Worm (Caenorhabditis elegans) whole organism, early embryonic: ENCODE results near the gene slo-2.

Source experiments
- B0310.2 ChIP-seq: sonication (generic microtip); optimal IDR thresholded peaks from 2 replicates; lab custom pipeline; 2016; ENCODE audit warnings: mild to moderate bottlenecking, missing genetic modification characterization, missing compliant biosample characterization
- F13C5.2 ChIP-seq: sonication (generic microtip); optimal IDR thresholded peaks from 2 replicates; lab custom pipeline; 2017; ENCODE audit warnings: mild to moderate bottlenecking, missing genetic modification characterization, inconsistent platforms, missing compliant biosample characterization
- aly-1 ChIP-seq: sonication (generic microtip); optimal IDR thresholded peaks from 2 replicates; lab custom pipeline; 2016; ENCODE audit warnings: missing genetic modification characterization, missing compliant biosample characterization
- ama-1 ChIP-seq: fragments of 150-350 bp; optimal IDR thresholded peaks from 2 replicates; lab custom pipeline; 2014
- ceh-13 ChIP-seq: fragments of 200-800 bp; sonication (Bioruptor generic); optimal IDR thresholded peaks from 2 replicates; lab custom pipeline; 2018; ENCODE audit warnings: mild to moderate bottlenecking, missing genetic modification characterization, missing compliant biosample characterization
- ceh-36 ChIP-seq: sonication (generic microtip); optimal IDR thresholded peaks from 2 replicates; lab custom pipeline; 2016; ENCODE audit warnings: missing genetic modification characterization, inconsistent platforms, missing compliant biosample characterization
- ets-7 ChIP-seq: sonication (generic microtip); optimal IDR thresholded peaks from 2 replicates; lab custom pipeline; 2016; ENCODE audit warnings: missing genotype, missing genetic modification characterization, missing compliant biosample characterization
- flt-1 ChIP-seq: fragments of 200-800 bp; sonication (Bioruptor generic); IDR thresholded peaks from 2 replicates; pipeline ENCODE4 v1.3.6; 2022; ENCODE audit warnings: missing genetic modification characterization, missing compliant biosample characterization
- hmbx-1 ChIP-seq: sonication (generic microtip); optimal IDR thresholded peaks from 2 replicates; lab custom pipeline; 2016; ENCODE audit warnings: mild to moderate bottlenecking, missing genetic modification characterization, missing compliant biosample characterization
- hmg-4 ChIP-seq: fragments of 200-800 bp; sonication (Bioruptor generic); optimal IDR thresholded peaks from 2 replicates; lab custom pipeline; 2018; ENCODE audit warnings: mild to moderate bottlenecking, missing genetic modification characterization, missing compliant biosample characterization
- hnd-1 ChIP-seq: sonication (generic microtip); optimal IDR thresholded peaks from 2 replicates; lab custom pipeline; 2016; ENCODE audit warnings: missing genetic modification characterization, missing compliant biosample characterization
- pes-1 ChIP-seq: fragments of 200-800 bp; sonication (Bioruptor generic); IDR thresholded peaks from 2 replicates; pipeline ENCODE4 v1.3.6; 2022; ENCODE audit warnings: missing genetic modification reagents, missing genetic modification characterization, missing compliant biosample characterization
- scrt-1 ChIP-seq: fragments of 200-800 bp; sonication (Bioruptor generic); IDR thresholded peaks from 2 replicates; pipeline ENCODE4 v1.3.6; 2022; ENCODE audit warnings: missing genetic modification characterization, missing compliant biosample characterization
- sea-1 ChIP-seq: fragments of 200-800 bp; sonication (Bioruptor generic); conservative IDR thresholded peaks from 2 replicates; pipeline ENCODE4 v1.3.6; 2022; ENCODE audit warnings: missing genetic modification characterization, missing compliant biosample characterization
- tbx-11 ChIP-seq: fragments of 200-800 bp; sonication (Bioruptor generic); IDR thresholded peaks from 2 replicates; pipeline ENCODE4 v1.3.6; 2022; ENCODE audit warnings: missing genetic modification characterization, missing compliant biosample characterization
- tbx-37 ChIP-seq: fragments of 200-800 bp; sonication (Bioruptor generic); conservative IDR thresholded peaks from 2 replicates; pipeline ENCODE4 v1.3.6; 2022; ENCODE audit warnings: missing genetic modification reagents, missing genetic modification characterization, missing compliant biosample characterization
- tra-4 ChIP-seq: sonication (generic microtip); optimal IDR thresholded peaks from 2 replicates; lab custom pipeline; 2017; ENCODE audit warnings: missing genetic modification characterization, missing compliant biosample characterization

The slo-2 gene

DNA sequence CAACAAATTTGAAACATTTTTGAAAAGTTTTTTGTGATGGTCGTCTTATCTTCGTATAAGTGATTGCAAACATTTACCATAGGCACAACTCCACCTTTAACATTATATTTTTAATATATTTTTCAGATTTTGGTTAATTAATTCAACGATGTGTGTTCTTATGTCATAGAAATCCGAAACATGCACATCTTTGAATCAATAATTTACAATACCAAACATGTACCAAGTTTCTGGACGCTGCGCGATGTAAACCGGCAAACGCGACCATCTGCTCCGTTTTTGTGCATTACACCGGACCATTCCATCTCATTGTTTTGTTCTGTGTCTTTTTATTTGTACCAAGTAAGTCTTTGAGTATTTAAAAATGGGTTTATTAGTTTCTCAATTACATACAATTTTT lies 48.2 kb downstream of the slo-2 start, which contains the start of gene pgp-4:
pgp-4 (plus strand) TSS at position 301 of the 400 bp plus-strand sequence.
- TF ChIP-seq pes-1 (GFP tag; lab: Robert Waterston, UW), result no peak
- no peak for TF ChIP-seq B0310.2 (tag; lab: Kevin White, UChicago)
- TF ChIP-seq flt-1 (GFP tag; lab: Robert Waterston, UW), result no peak
- TF ChIP-seq F13C5.2 (tag; lab: Kevin White, UChicago), result no peak
- TF ChIP-seq sea-1 (GFP tag; lab: Robert Waterston, UW), result no peak
- TF ChIP-seq hmg-4 (GFP tag; lab: Kevin White, UChicago), result no peak
- TF ChIP-seq ama-1 (lab: Kevin White, UChicago), result no peak
- no peak for TF ChIP-seq scrt-1
- no peak for TF ChIP-seq hmbx-1 (tag; lab: Kevin White, UChicago)
- no peak for TF ChIP-seq tbx-11 (GFP tag; lab: Robert Waterston, UW)

DNA sequence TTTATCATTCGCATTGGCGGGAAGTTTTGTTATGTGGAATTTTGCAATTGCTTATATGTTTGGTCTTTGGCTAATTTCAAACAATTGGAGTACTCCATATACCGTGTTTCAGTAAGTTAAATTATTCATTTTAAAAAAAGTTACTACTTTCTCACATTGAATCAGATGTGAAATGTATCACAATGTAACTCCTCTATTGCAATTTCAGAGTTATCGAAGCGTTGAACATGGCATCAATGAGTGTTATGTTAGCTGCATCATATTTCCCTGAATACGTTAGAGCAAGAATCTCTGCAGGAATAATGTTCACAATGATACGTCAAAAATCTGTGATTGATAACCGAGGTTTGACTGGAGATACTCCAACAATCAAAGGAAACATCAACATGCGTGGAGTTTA lies 49.9 kb downstream of the slo-2 start:
- no peak for TF ChIP-seq ets-7 (tag; lab: Kevin White, UChicago)
- no peak for TF ChIP-seq pes-1 (GFP tag; lab: Robert Waterston, UW)

DNA sequence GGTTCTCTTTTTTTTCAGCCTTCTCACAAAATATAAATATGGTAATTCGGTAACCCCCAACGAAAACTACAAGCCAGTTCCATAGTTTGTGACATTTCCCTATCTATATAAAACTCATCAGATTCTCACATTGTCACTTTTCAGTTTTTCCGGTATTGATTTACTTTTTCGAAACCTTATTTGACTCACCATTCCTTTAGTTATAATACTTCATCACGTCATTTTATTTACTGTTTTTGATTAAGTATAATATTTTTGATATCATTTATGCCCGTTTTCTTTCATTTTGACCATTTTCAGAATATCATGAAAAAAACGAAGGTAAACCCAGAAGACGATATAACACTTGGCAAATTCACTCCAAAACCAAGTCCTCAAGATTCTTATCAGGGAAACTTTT lies 53.9 kb downstream of the slo-2 start, which contains the start of gene pgp-3:
pgp-3 (plus strand) TSS at position 301 of the 400 bp plus-strand sequence.
- no peak for TF ChIP-seq tbx-11 (GFP tag; lab: Robert Waterston, UW)
- TF ChIP-seq F13C5.2 (tag; lab: Kevin White, UChicago), result no peak
- no peak for TF ChIP-seq hnd-1 (tag; lab: Kevin White, UChicago)
- TF ChIP-seq aly-1 (tag; lab: Kevin White, UChicago), result no peak

DNA sequence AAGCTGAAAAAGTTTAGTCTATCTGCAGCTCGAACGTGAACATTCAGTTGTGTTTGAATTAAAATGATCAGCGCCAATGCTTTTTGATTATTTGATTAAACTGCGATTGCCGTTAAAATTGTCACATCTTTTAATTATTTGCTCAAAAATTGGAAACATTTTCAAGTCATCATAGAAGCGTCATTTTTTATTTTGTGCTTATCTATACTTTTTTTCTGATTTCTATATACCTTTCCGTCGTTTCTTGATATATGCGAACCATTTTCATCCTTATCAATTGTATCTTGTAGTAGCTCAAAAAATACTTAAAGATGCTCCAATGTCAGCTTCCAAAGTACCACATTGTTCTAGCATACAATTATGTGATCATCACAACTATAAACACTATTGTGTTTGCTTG lies 54.4 kb downstream of the slo-2 start:
- TF ChIP-seq F13C5.2 (tag; lab: Kevin White, UChicago) (no peak), flt-1 (GFP tag; lab: Robert Waterston, UW) (no peak), hmg-4 (GFP tag; lab: Kevin White, UChicago) (no peak), tbx-11 (GFP tag; lab: Robert Waterston, UW) (no peak), ceh-13 (GFP tag; lab: Kevin White, UChicago) (no peak), aly-1 (tag; lab: Kevin White, UChicago) (no peak), ama-1 (lab: Kevin White, UChicago) (no peak), hnd-1 (tag; lab: Kevin White, UChicago) (no peak), hmbx-1 (tag; lab: Kevin White, UChicago) (no peak), B0310.2 (tag; lab: Kevin White, UChicago) (no peak), pes-1 (GFP tag; lab: Robert Waterston, UW) (no peak), tbx-37 (GFP tag; lab: Robert Waterston, UW) (no peak), tra-4 (no peak), ets-7 (tag; lab: Kevin White, UChicago) (no peak), ceh-36 (tag; lab: Kevin White, UChicago) (no peak), scrt-1 (no peak), sea-1 (GFP tag; lab: Robert Waterston, UW) (no peak)

DNA sequence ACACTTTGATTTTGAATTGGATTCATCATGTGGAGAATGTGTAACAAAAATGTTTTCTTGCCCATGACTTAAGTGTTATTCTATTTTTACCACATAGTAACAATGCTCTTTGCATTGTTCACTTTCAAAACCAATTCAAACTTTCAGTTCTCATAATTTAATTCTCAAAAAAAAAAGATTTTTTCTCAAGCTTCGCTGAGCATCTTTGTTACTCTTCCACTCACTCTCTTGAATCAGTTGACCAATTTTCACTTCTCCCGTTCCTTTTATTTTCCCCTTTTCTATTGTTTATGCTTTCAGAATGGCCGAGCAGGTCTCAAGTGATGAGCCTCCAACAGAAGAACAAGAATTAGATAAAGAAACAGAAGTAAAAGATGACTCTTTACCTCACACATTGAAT lies 59.6 kb downstream of the slo-2 start, which contains the start of gene oct-2:
oct-2 (plus strand) TSS at position 301 of the 400 bp plus-strand sequence.
- TF ChIP-seq tbx-37 (GFP tag; lab: Robert Waterston, UW), result no peak
- no peak for TF ChIP-seq tbx-11 (GFP tag; lab: Robert Waterston, UW)
- no peak for TF ChIP-seq aly-1 (tag; lab: Kevin White, UChicago)
- TF ChIP-seq ets-7 (tag; lab: Kevin White, UChicago), result no peak
- no peak for TF ChIP-seq sea-1 (GFP tag; lab: Robert Waterston, UW)
- no peak for TF ChIP-seq ceh-13 (GFP tag; lab: Kevin White, UChicago)
- no peak for TF ChIP-seq hmg-4 (GFP tag; lab: Kevin White, UChicago)
- no peak for TF ChIP-seq hmbx-1 (tag; lab: Kevin White, UChicago)
- no peak for TF ChIP-seq B0310.2 (tag; lab: Kevin White, UChicago)
- no peak for TF ChIP-seq hnd-1 (tag; lab: Kevin White, UChicago)
- TF ChIP-seq ama-1 (lab: Kevin White, UChicago), result no peak
- TF ChIP-seq tra-4, result no peak
- TF ChIP-seq flt-1 (GFP tag; lab: Robert Waterston, UW), result no peak

DNA sequence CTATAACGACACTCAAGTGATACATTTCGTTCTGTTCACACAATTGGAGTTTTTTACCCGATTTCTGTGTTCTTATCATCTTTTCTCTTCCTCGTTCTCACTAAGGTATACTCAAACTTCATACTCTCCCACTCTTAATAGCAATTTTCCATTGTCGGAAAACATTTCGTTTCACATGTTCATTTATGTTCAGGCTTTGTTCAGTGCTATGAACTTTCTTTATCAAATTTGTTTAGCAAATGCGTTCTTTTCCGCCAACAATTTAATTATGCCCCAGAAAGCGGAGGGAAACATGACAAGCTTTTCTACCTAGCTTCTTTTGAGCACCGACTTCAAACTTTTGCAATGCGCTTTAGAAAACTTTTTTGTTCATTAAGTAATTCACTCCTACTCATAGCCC lies 60.3 kb downstream of the slo-2 start:
- TF ChIP-seq tbx-37 (GFP tag; lab: Robert Waterston, UW), result no peak
- no peak for TF ChIP-seq ets-7 (tag; lab: Kevin White, UChicago)
- no peak for TF ChIP-seq hmg-4 (GFP tag; lab: Kevin White, UChicago)
- no peak for TF ChIP-seq hnd-1 (tag; lab: Kevin White, UChicago)
- TF ChIP-seq tbx-11 (GFP tag; lab: Robert Waterston, UW), result no peak

DNA sequence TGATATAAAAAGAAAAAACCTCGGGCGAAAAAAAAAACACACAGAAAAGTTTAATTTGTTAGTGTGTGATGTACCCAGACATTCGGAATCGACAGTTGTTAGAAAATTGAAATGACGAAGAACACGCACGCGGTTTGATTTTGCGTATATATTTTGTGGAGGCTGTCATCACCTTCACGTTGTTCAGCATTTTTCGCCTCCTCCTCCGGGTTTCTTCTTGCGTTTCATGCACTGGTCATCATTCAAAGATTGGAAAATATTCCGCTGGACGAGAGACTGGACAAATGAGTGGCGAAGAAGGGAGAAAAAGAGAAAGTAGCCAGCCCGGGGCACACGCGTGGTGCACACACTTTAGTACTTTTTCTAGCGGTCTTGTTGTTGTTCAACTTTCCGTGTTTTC lies 60.8 kb downstream of the slo-2 start:
- TF ChIP-seq hmbx-1 (tag; lab: Kevin White, UChicago) (no peak), F13C5.2 (tag; lab: Kevin White, UChicago) (no peak), tra-4 (no peak), aly-1 (tag; lab: Kevin White, UChicago) (no peak), hnd-1 (tag; lab: Kevin White, UChicago) (no peak), sea-1 (GFP tag; lab: Robert Waterston, UW) (no peak), flt-1 (GFP tag; lab: Robert Waterston, UW) (no peak), tbx-37 (GFP tag; lab: Robert Waterston, UW) (no peak), pes-1 (GFP tag; lab: Robert Waterston, UW) (no peak), B0310.2 (tag; lab: Kevin White, UChicago) (no peak), ama-1 (lab: Kevin White, UChicago) (no peak), ets-7 (tag; lab: Kevin White, UChicago) (no peak), ceh-36 (tag; lab: Kevin White, UChicago) (no peak), tbx-11 (GFP tag; lab: Robert Waterston, UW) (no peak), hmg-4 (GFP tag; lab: Kevin White, UChicago) (no peak), ceh-13 (GFP tag; lab: Kevin White, UChicago) (no peak), scrt-1 (no peak)
